Fruit fly (Drosophila melanogaster) whole organism, embryonic: ENCODE results near the gene morgue.
A peak's percentile ranks its signal among the peaks of the same experiment; 100 is the strongest.

Experiments
- Blimp-1 ChIP-seq: fragments of 200-800 bp; sonication (Bioruptor generic); optimal IDR thresholded peaks from 3 replicates; lab custom pipeline; 2018; ENCODE audit warnings: missing biosample characterization, missing genetic modification characterization, mild to moderate bottlenecking, moderate library complexity, missing genetic modification reagents
- CG10147 ChIP-seq: fragments of 200-800 bp; sonication (Bioruptor generic); optimal IDR thresholded peaks from 2 replicates; lab custom pipeline; 2019; ENCODE audit warnings: missing biosample characterization, mild to moderate bottlenecking, missing genetic modification characterization, moderate library complexity
- CG10267 ChIP-seq: fragments of 200-800 bp; sonication (Bioruptor generic); optimal IDR thresholded peaks from 2 replicates; lab custom pipeline; 2018; ENCODE audit warnings: missing biosample characterization, mild to moderate bottlenecking, missing genetic modification characterization, moderate library complexity
- CG12391 ChIP-seq: fragments of 200-800 bp; sonication (Bioruptor generic); optimal IDR thresholded peaks from 3 replicates; lab custom pipeline; 2018; ENCODE audit warnings: missing biosample characterization, mild to moderate bottlenecking, missing genetic modification characterization, moderate library complexity
- CG14667 ChIP-seq: fragments of 200-800 bp; sonication (Bioruptor generic); IDR thresholded peaks from 2 replicates; pipeline ENCODE4 v1.3.6; 2022; ENCODE audit warnings: missing biosample characterization, missing genetic modification characterization
- CG14710 ChIP-seq: fragments of 200-800 bp; sonication (Bioruptor generic); optimal IDR thresholded peaks from 3 replicates; lab custom pipeline; 2019; ENCODE audit warnings: missing biosample characterization, mild to moderate bottlenecking, missing genetic modification characterization, moderate library complexity
- CG15514 ChIP-seq: fragments of 200-800 bp; sonication (Bioruptor generic); optimal IDR thresholded peaks from 3 replicates; lab custom pipeline; 2017; ENCODE audit warnings: missing biosample characterization, missing genetic modification characterization, mild to moderate bottlenecking, moderate library complexity, missing genetic modification reagents
- CG15696 ChIP-seq: fragments of 200-800 bp; sonication (Bioruptor generic); optimal IDR thresholded peaks from 2 replicates; lab custom pipeline; 2019; ENCODE audit warnings: missing biosample characterization, mild to moderate bottlenecking, missing genetic modification characterization, moderate library complexity
- CG1602 ChIP-seq: fragments of 200-800 bp; sonication (Bioruptor generic); optimal IDR thresholded peaks from 3 replicates; lab custom pipeline; 2016; ENCODE audit warnings: missing biosample characterization, missing genetic modification characterization
- CG17385 ChIP-seq: fragments of 200-800 bp; sonication (Bioruptor generic); optimal IDR thresholded peaks from 3 replicates; lab custom pipeline; 2018; ENCODE audit warnings: missing biosample characterization, mild to moderate bottlenecking, missing genetic modification characterization
- CG1792 ChIP-seq: fragments of 200-800 bp; sonication (Bioruptor generic); optimal IDR thresholded peaks from 2 replicates; lab custom pipeline; 2016; ENCODE audit warnings: missing biosample characterization, missing genetic modification characterization
- CG18262 ChIP-seq: fragments of 200-800 bp; optimal IDR thresholded peaks from 3 replicates; lab custom pipeline; 2019; ENCODE audit warnings: missing biosample characterization, mild to moderate bottlenecking, missing genetic modification characterization, moderate library complexity
- CG2875 ChIP-seq: fragments of 200-800 bp; sonication (Bioruptor generic); optimal IDR thresholded peaks from 2 replicates; lab custom pipeline; 2017; ENCODE audit warnings: missing biosample characterization, mild to moderate bottlenecking, missing genetic modification characterization, missing genetic modification reagents
- CG31388 ChIP-seq: fragments of 200-800 bp; sonication (Bioruptor generic); optimal IDR thresholded peaks from 2 replicates; lab custom pipeline; 2016; ENCODE audit warnings: missing biosample characterization, missing genetic modification characterization
- CG32532 ChIP-seq: fragments of 200-800 bp; sonication (Bioruptor generic); IDR thresholded peaks from 2 replicates; pipeline ENCODE4 v1.3.6; 2022; ENCODE audit warnings: missing biosample characterization, missing genetic modification characterization
- CG33213 ChIP-seq: fragments of 200-800 bp; sonication (Bioruptor generic); optimal IDR thresholded peaks from 3 replicates; lab custom pipeline; 2016; ENCODE audit warnings: missing biosample characterization, missing genetic modification characterization
- CG33557 ChIP-seq: fragments of 200-800 bp; sonication (Bioruptor generic); optimal IDR thresholded peaks from 2 replicates; lab custom pipeline; 2019; ENCODE audit warnings: missing biosample characterization, mild to moderate bottlenecking, missing genetic modification characterization, moderate library complexity
- CG4282 ChIP-seq: fragments of 200-800 bp; sonication (Bioruptor generic); optimal IDR thresholded peaks from 2 replicates; lab custom pipeline; 2016; ENCODE audit warnings: missing biosample characterization, missing genetic modification characterization
- CG8290 ChIP-seq, 3 experiments: fragments of 200-800 bp; sonication (Bioruptor generic); optimal IDR thresholded peaks; 2 replicates each; lab custom pipeline; 2016 to 2019; ENCODE audit warnings: missing biosample characterization in 3 of 3, missing genetic modification characterization in 3 of 3, mild to moderate bottlenecking in 2 of 3, moderate library complexity in 1 of 3
- CG9797 ChIP-seq: fragments of 200-800 bp; sonication (Bioruptor generic); optimal IDR thresholded peaks from 3 replicates; lab custom pipeline; 2018; ENCODE audit warnings: missing biosample characterization, mild to moderate bottlenecking, missing genetic modification characterization
- CrebB ChIP-seq: fragments of 200-800 bp; sonication (Bioruptor generic); optimal IDR thresholded peaks from 3 replicates; lab custom pipeline; 2018; ENCODE audit warnings: missing biosample characterization, mild to moderate bottlenecking, missing genetic modification characterization
- Dll ChIP-seq: fragments of 200-800 bp; sonication (Bioruptor generic); IDR thresholded peaks from 4 replicates; pipeline ENCODE4 v1.3.6; 2022; ENCODE audit warnings: missing biosample characterization, missing genetic modification characterization; ENCODE audit not compliant: partially characterized antibody
- Dp ChIP-seq: fragments of 200-800 bp; sonication (Bioruptor generic); optimal IDR thresholded peaks from 2 replicates; lab custom pipeline; 2018; ENCODE audit warnings: missing biosample characterization, mild to moderate bottlenecking, missing genetic modification characterization, moderate library complexity
- Dref ChIP-seq: fragments of 200-800 bp; sonication (Bioruptor generic); IDR thresholded peaks from 2 replicates; pipeline ENCODE4 v1.3.6; 2022; ENCODE audit warnings: missing biosample characterization, missing genetic modification characterization
- Gug ChIP-seq: fragments of 200-800 bp; sonication (Bioruptor generic); IDR thresholded peaks from 4 replicates; pipeline ENCODE4 v1.3.6; 2022; ENCODE audit warnings: missing biosample characterization, missing genetic modification characterization
- HmgD ChIP-seq: fragments of 200-800 bp; sonication (Bioruptor generic); optimal IDR thresholded peaks from 3 replicates; lab custom pipeline; 2016; ENCODE audit warnings: missing biosample characterization, missing genetic modification characterization
- Hr3 ChIP-seq: fragments of 200-800 bp; sonication (Bioruptor generic); optimal IDR thresholded peaks from 3 replicates; lab custom pipeline; 2016; ENCODE audit warnings: missing biosample characterization, missing genetic modification characterization
- Hsf ChIP-seq: fragments of 200-800 bp; sonication (Bioruptor generic); optimal IDR thresholded peaks from 3 replicates; lab custom pipeline; 2016; ENCODE audit warnings: missing biosample characterization, missing genetic modification characterization
- MTF-1 ChIP-seq: fragments of 200-800 bp; sonication (Bioruptor generic); optimal IDR thresholded peaks from 2 replicates; lab custom pipeline; 2018; ENCODE audit warnings: missing biosample characterization, mild to moderate bottlenecking, missing genetic modification characterization, borderline replicate concordance
- Meics ChIP-seq: fragments of 200-800 bp; sonication (Bioruptor generic); optimal IDR thresholded peaks from 2 replicates; lab custom pipeline; 2017; ENCODE audit warnings: missing biosample characterization, mild to moderate bottlenecking, missing genetic modification characterization
- Rfx ChIP-seq: fragments of 200-800 bp; sonication (Bioruptor generic); IDR thresholded peaks from 2 replicates; pipeline ENCODE4 v1.3.6; 2022; ENCODE audit warnings: missing biosample characterization, missing genetic modification characterization
- aop ChIP-seq: fragments of 200-800 bp; sonication (Bioruptor generic); IDR thresholded peaks from 2 replicates; pipeline ENCODE4 v1.3.6; 2022; ENCODE audit warnings: missing biosample characterization, missing genetic modification characterization
- cad ChIP-seq: fragments of >200 bp; optimal IDR thresholded peaks from 2 replicates; lab custom pipeline; 2017; ENCODE audit warnings: missing biosample characterization, missing genetic modification characterization
- cas ChIP-seq: fragments of 200-800 bp; sonication (Bioruptor generic); IDR thresholded peaks from 2 replicates; pipeline ENCODE4 v1.3.6; 2022; ENCODE audit warnings: missing biosample characterization, missing genetic modification characterization
- crp ChIP-seq, 2 experiments: fragments of 200-800 bp; sonication (Bioruptor generic); optimal IDR thresholded peaks; 2 replicates in 1 of 2; 3 replicates in 1 of 2; lab custom pipeline; 2017; ENCODE audit warnings: missing biosample characterization in 2 of 2, missing genetic modification characterization in 2 of 2, mild to moderate bottlenecking in 1 of 2, moderate library complexity in 1 of 2
- fru ChIP-seq: fragments of >200 bp; optimal IDR thresholded peaks from 2 replicates; lab custom pipeline; 2017
- grn ChIP-seq: fragments of 200-800 bp; sonication (Bioruptor generic); optimal IDR thresholded peaks from 3 replicates; lab custom pipeline; 2017; ENCODE audit warnings: missing biosample characterization, missing genetic modification characterization
- her ChIP-seq: fragments of 200-800 bp; sonication (Bioruptor generic); optimal IDR thresholded peaks from 2 replicates; lab custom pipeline; 2016; ENCODE audit warnings: missing biosample characterization, missing genetic modification characterization
- inv ChIP-seq: fragments of 200-800 bp; sonication (Bioruptor generic); IDR thresholded peaks from 2 replicates; pipeline ENCODE4 v1.3.6; 2022; ENCODE audit warnings: missing biosample characterization, missing genetic modification characterization; ENCODE audit not compliant: partially characterized antibody
- jing ChIP-seq: fragments of 200-800 bp; sonication (Bioruptor generic); optimal IDR thresholded peaks from 2 replicates; lab custom pipeline; 2018; ENCODE audit warnings: missing biosample characterization, mild to moderate bottlenecking, missing genetic modification characterization
- pum ChIP-seq: fragments of 200-800 bp; sonication (Bioruptor generic); optimal IDR thresholded peaks from 2 replicates; lab custom pipeline; 2016; ENCODE audit warnings: missing biosample characterization, missing genetic modification characterization
- pzg ChIP-seq: fragments of 200-800 bp; sonication (Bioruptor generic); optimal IDR thresholded peaks from 3 replicates; lab custom pipeline; 2018; ENCODE audit warnings: missing biosample characterization, mild to moderate bottlenecking, missing genetic modification characterization, moderate library complexity
- rib ChIP-seq: fragments of 200-800 bp; sonication (Bioruptor generic); IDR thresholded peaks from 2 replicates; pipeline ENCODE4 v1.3.6; 2022; ENCODE audit warnings: missing biosample characterization, missing genetic modification characterization
- salm ChIP-seq: fragments of 200-800 bp; sonication (Bioruptor generic); optimal IDR thresholded peaks from 2 replicates; lab custom pipeline; 2018; ENCODE audit warnings: missing biosample characterization, mild to moderate bottlenecking, missing genetic modification characterization
- sr ChIP-seq: fragments of 200-800 bp; sonication (Bioruptor generic); IDR thresholded peaks from 3 replicates; pipeline ENCODE4 v1.3.6; 2022; ENCODE audit warnings: missing biosample characterization, missing genetic modification characterization
- trh ChIP-seq: fragments of 200-800 bp; sonication (Bioruptor generic); optimal IDR thresholded peaks from 2 replicates; lab custom pipeline; 2016; ENCODE audit warnings: missing biosample characterization, missing genetic modification characterization
- unc-4 ChIP-seq: fragments of 200-800 bp; sonication (Bioruptor generic); IDR thresholded peaks from 2 replicates; pipeline ENCODE4 v1.3.6; 2022; ENCODE audit warnings: missing biosample characterization, missing genetic modification characterization; ENCODE audit not compliant: partially characterized antibody
- unpg ChIP-seq: fragments of 200-800 bp; sonication (Bioruptor generic); optimal IDR thresholded peaks from 3 replicates; lab custom pipeline; 2018; ENCODE audit warnings: missing biosample characterization, mild to moderate bottlenecking, missing genetic modification characterization, moderate library complexity

morgue gene

DNA sequence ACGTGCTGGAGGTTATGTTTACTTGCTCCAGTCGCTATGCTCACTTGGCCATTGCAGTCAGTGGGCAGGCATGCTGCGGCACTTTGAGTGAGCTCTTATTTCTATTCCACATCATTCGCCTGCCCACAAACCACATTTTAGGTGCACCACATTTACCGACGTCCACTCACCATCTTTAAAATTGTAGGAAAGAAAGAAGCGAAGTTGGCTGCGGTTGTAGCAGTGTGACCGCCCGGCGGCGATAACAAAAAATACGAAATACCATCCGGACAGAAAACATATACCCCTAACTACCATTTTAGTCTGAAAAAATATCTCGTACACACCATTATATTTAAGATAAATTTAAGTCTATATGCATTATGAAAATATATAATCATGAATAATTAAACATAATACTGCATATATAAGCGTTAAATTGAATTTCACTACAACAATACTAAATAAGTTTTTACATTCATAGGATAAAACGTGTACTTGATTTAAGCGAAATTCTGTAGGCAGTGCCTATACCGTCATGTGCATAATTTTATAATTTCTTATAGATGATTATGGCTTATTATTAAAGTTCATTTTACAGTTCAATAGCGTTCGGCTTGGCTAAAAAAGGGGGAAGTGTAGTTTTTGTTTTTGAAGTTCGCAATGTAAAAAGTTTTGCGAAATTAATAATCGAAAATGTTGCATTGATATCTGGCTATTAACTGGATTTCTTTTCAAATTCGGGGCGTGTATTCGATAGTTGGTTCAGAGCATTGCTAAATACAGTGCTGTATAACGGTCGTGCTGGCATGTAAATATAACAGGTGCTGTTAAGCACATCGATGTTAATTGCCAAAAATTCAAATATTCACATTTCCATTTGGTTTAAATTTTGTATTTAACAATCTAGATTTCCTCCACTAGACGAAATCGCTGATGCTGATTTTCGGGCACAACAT is 13.9 kb upstream of the morgue start, which contains the start of gene RpL27A (continued):
- peak; percentile 86 for TF ChIP-seq CrebB (tag; lab: Kevin White, UChicago)
- TF ChIP-seq Dll (GFP tag; lab: Robert Waterston, UW), result peak; percentile 32; the same call in 1 of the 4 replicates
- peak; percentile 79 for TF ChIP-seq CG14710
- TF ChIP-seq CG17385, result peak; percentile 87
- TF ChIP-seq fru (lab: Kevin White, UChicago), result no peak
- TF ChIP-seq HmgD (GFP tag; lab: Kevin White, UChicago), result peak; percentile 39
- TF ChIP-seq jing, result no peak
- TF ChIP-seq Hsf (GFP tag; lab: Kevin White, UChicago), result peak; percentile 69
- TF ChIP-seq CG31388 (GFP tag; lab: Kevin White, UChicago), result peak; percentile 32
- TF ChIP-seq CG15696 (tag; lab: Kevin White, UChicago), result peak; percentile 23
- TF ChIP-seq CG4282 (GFP tag; lab: Kevin White, UChicago), result no peak
- TF ChIP-seq cad (GFP tag; lab: Kevin White, UChicago), result no peak
- TF ChIP-seq CG33557 (GFP tag; lab: Kevin White, UChicago), result peak; percentile 74
- peak; percentile 84 for TF ChIP-seq CG32532 (GFP tag; lab: Robert Waterston, UW)
- TF ChIP-seq pzg (GFP tag; lab: Kevin White, UChicago), result peak; percentile 73
- TF ChIP-seq sr (GFP tag; lab: Robert Waterston, UW), result peak; percentile 84
- TF ChIP-seq her (GFP tag; lab: Kevin White, UChicago), result peak; percentile 71
- TF ChIP-seq CG1792 (GFP tag; lab: Kevin White, UChicago), result peak; percentile 8
- TF ChIP-seq CG2875 (GFP tag; lab: Kevin White, UChicago), result peak; percentile 84
- no peak for TF ChIP-seq aop (GFP tag; lab: Robert Waterston, UW)
- TF ChIP-seq unc-4, result peak; percentile 46; the same call in 1 of the 2 replicates
- peak; percentile 85 for TF ChIP-seq CG33213 (GFP tag; lab: Kevin White, UChicago)
- TF ChIP-seq Dref (GFP tag; lab: Robert Waterston, UW), result peak; percentile 61
- peak; percentile 53 for TF ChIP-seq Hr3 (GFP tag; lab: Kevin White, UChicago)
- peak; percentile 75 for TF ChIP-seq trh
- no peak for TF ChIP-seq Blimp-1
- TF ChIP-seq crp (GFP tag; optimal IDR thresholded peaks at IDR 0.05; lab: Kevin White, UChicago), result peak in 1 of 2 experiments; percentile 39
- peak; percentile 72 for TF ChIP-seq Dp (GFP tag; lab: Kevin White, UChicago)
- peak; percentile 47 for TF ChIP-seq CG1602
- peak; percentile 51 for TF ChIP-seq salm (tag; lab: Kevin White, UChicago)
- TF ChIP-seq CG10147 (GFP tag; lab: Kevin White, UChicago), result peak; percentile 53
- peak; percentile 38; the same call in 2 of the 4 replicates for TF ChIP-seq Gug (GFP tag; lab: Robert Waterston, UW)
- no peak for TF ChIP-seq grn (GFP tag; lab: Kevin White, UChicago)
- TF ChIP-seq CG12391, result peak; percentile 84
- TF ChIP-seq inv, result peak; percentile 47; the same call in 1 of the 2 replicates
- peak; percentile 57; the same call in 1 of the 2 replicates for TF ChIP-seq CG14667 (GFP tag; lab: Robert Waterston, UW)
- TF ChIP-seq Rfx (GFP tag; lab: Robert Waterston, UW), result peak; percentile 91
- TF ChIP-seq, all 482 proteins: peak for 418

DNA sequence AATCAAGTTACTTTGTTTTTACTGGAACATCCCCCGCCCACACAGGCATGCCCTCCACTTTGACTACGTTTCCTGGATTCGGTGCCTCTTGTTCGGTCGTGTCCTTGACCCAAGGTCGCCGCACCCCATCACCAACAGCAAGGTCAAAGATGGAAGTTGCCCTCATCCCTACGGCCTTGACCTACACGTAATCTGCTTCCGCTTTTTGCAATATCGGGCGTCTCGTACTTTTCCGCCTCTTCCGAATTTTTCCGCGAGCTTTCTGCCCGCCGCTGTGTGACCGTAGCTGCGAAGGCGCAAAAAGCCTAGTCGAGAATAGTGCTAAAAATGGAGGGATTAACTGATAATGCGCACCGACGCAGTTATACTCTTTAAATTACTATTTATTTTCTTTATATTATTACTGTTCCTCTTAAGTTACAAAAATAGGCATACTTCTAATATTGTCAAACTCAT is 12.1 kb upstream of the morgue start, which contains the start of gene Gs1l:
TSS of gene Gs1l (minus strand) at position 269 of the 456 bp plus-strand sequence.
- TF ChIP-seq MTF-1 (GFP tag; lab: Kevin White, UChicago) (no peak), CG15514 (GFP tag; lab: Kevin White, UChicago) (peak; percentile 37), CG18262 (tag; lab: Kevin White, UChicago) (peak; percentile 8), CG8290 (GFP tag; optimal IDR thresholded peaks at IDR 0.05; lab: Kevin White, UChicago) (no peak), CG8290 (tag; optimal IDR thresholded peaks at IDR 0.05; lab: Kevin White, UChicago) (peak in 1 of 2 experiments; percentile 49), Rfx (GFP tag; lab: Robert Waterston, UW) (peak; percentile 71), CG9797 (peak; percentile 46), unpg (GFP tag; lab: Kevin White, UChicago) (peak; percentile 34), unc-4 (no peak), rib (GFP tag; lab: Robert Waterston, UW) (peak; percentile 71), pum (GFP tag; lab: Kevin White, UChicago) (no peak), CG10267 (tag; lab: Kevin White, UChicago) (peak; percentile 9), cas (no peak), Meics (peak; percentile 19)
